Worm (Caenorhabditis elegans) whole organism, L1 larva: ENCODE measurements around the gene K07E8.6.

Experiments
- C04F5.9 ChIP-seq: sonication (generic microtip); optimal IDR thresholded peaks from 2 replicates; lab custom pipeline; 2016; ENCODE audit warnings: missing genetic modification characterization, missing compliant biosample characterization
- F16B12.6 ChIP-seq: fragments of 150-350 bp; optimal IDR thresholded peaks from 2 replicates; lab custom pipeline; 2014; ENCODE audit warnings: missing biosample characterization, missing genetic modification characterization
- ama-1 ChIP-seq: fragments of 150-350 bp; optimal IDR thresholded peaks from 2 replicates; lab custom pipeline; 2014
- ceh-63 ChIP-seq: fragments of 200-800 bp; sonication (Bioruptor generic); optimal IDR thresholded peaks from 2 replicates; lab custom pipeline; 2018; ENCODE audit warnings: mild to moderate bottlenecking, missing genetic modification characterization, missing compliant biosample characterization
- lin-13 ChIP-seq: fragments of 150-350 bp; optimal IDR thresholded peaks from 2 replicates; lab custom pipeline; 2014; ENCODE audit warnings: missing biosample characterization, missing genetic modification reagents, missing genetic modification characterization
- lin-14 ChIP-seq: fragments of 200-800 bp; sonication (Bioruptor generic); optimal IDR thresholded peaks from 2 replicates; lab custom pipeline; 2018; ENCODE audit warnings: mild to moderate bottlenecking, missing genetic modification characterization, moderate library complexity, missing compliant biosample characterization
- nhr-77 ChIP-seq: fragments of 150-350 bp; optimal IDR thresholded peaks from 2 replicates; lab custom pipeline; 2014; ENCODE audit warnings: missing biosample characterization, missing genetic modification characterization
- sup-37 ChIP-seq: fragments of 200-800 bp; sonication (Bioruptor generic); optimal IDR thresholded peaks from 2 replicates; lab custom pipeline; 2018; ENCODE audit warnings: mild to moderate bottlenecking, missing genetic modification characterization, missing compliant biosample characterization

DNA sequence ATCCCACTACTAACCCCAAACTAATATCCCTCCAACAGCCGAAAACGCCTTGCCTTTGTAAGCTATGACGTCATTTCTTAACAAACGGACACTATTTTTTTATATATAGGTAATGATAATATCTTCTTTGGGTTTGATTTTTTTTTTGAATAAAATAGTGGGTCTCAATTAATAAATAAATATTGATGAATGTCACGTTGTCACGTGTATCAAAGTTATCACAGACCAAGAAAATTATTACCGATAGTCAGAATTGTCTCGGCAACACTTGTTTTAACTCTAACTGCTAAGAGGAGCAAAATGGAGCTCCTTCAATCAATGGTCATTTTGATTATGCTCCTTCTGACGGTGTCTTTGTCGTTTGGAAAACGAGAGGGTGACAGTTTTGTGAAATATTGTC lies 5.4 kb downstream of the K07E8.6 start, which contains the start of gene T04B8.1:
- no peak for TF ChIP-seq nhr-77 (tag; lab: Kevin White, UChicago)
- TF ChIP-seq lin-14 (GFP tag; lab: Kevin White, UChicago), result no peak
- no peak for TF ChIP-seq lin-13 (GFP tag; lab: Kevin White, UChicago)
- TF ChIP-seq C04F5.9 (tag; lab: Kevin White, UChicago), result no peak
- TF ChIP-seq F16B12.6 (tag; lab: Kevin White, UChicago), result no peak
- TF ChIP-seq ceh-63 (GFP tag; lab: Kevin White, UChicago), result no peak
- no peak for TF ChIP-seq sup-37 (GFP tag; lab: Kevin White, UChicago)
- TF ChIP-seq ama-1, result no peak
